Worm (Caenorhabditis elegans) whole organism, young adult: ENCODE data around the gene F52G3.8.
A peak's percentile ranks its signal among the peaks of the same experiment; 100 is the strongest.

Experiments
- B0035.1 ChIP-seq: sonication (generic microtip); optimal IDR thresholded peaks from 2 replicates; lab custom pipeline; 2016; ENCODE audit warnings: missing genetic modification characterization, mild to moderate bottlenecking, missing compliant biosample characterization, missing genotype, missing genetic modification reagents
- B0261.1 ChIP-seq: sonication (generic microtip); optimal IDR thresholded peaks from 2 replicates; lab custom pipeline; 2016; ENCODE audit warnings: mild to moderate bottlenecking, missing genetic modification characterization, moderate library complexity, missing compliant biosample characterization
- C06A6.2 ChIP-seq: fragments of 200-800 bp; sonication (Bioruptor generic); conservative IDR thresholded peaks from 2 replicates; pipeline ENCODE4 v1.3.6; 2022; ENCODE audit warnings: missing genetic modification characterization, missing compliant biosample characterization
- C17E4.6 ChIP-seq: fragments of 200-800 bp; sonication (Bioruptor generic); IDR thresholded peaks from 2 replicates; pipeline ENCODE4 v1.3.6; 2022; ENCODE audit warnings: missing genetic modification reagents, missing genetic modification characterization, missing compliant biosample characterization
- F10E7.11 ChIP-seq: sonication (generic microtip); optimal IDR thresholded peaks from 2 replicates; lab custom pipeline; 2017; ENCODE audit warnings: mild to moderate bottlenecking, missing genetic modification characterization, moderate library complexity, missing compliant biosample characterization
- F22D6.2 ChIP-seq: sonication (generic microtip); optimal IDR thresholded peaks from 2 replicates; lab custom pipeline; 2016; ENCODE audit warnings: mild to moderate bottlenecking, missing genetic modification characterization, missing compliant biosample characterization
- F49E8.2 ChIP-seq: sonication (generic microtip); optimal IDR thresholded peaks from 3 replicates; lab custom pipeline; 2017; ENCODE audit warnings: missing genetic modification characterization, mild to moderate bottlenecking, missing compliant biosample characterization, antibody characterized with exemption, moderate library complexity; ENCODE audit not compliant: insufficient read depth
- F55B11.4 ChIP-seq: sonication (generic microtip); optimal IDR thresholded peaks from 2 replicates; lab custom pipeline; 2016; ENCODE audit warnings: missing compliant biosample characterization, missing genetic modification characterization, borderline replicate concordance; ENCODE audit not compliant: insufficient read depth
- F57C9.4 ChIP-seq: sonication (generic microtip); optimal IDR thresholded peaks from 2 replicates; lab custom pipeline; 2017; ENCODE audit warnings: mild to moderate bottlenecking, missing genetic modification characterization, missing compliant biosample characterization
- K11D2.4 ChIP-seq: fragments of 200-800 bp; sonication (Bioruptor generic); IDR thresholded peaks from 2 replicates; pipeline ENCODE4 v1.3.6; 2022; ENCODE audit warnings: missing genetic modification reagents, missing genetic modification characterization, missing compliant biosample characterization
- Y53F4B.3 ChIP-seq: fragments of 200-800 bp; sonication (Bioruptor generic); IDR thresholded peaks from 2 replicates; pipeline ENCODE4 v1.3.6; 2022; ENCODE audit warnings: missing genetic modification reagents, missing genetic modification characterization, missing compliant biosample characterization
- Y56A3A.18 ChIP-seq: fragments of 200-800 bp; sonication (Bioruptor generic); IDR thresholded peaks from 2 replicates; pipeline ENCODE4 v1.3.6; 2022; ENCODE audit warnings: missing genetic modification reagents, missing genetic modification characterization, missing compliant biosample characterization
- atf-7 ChIP-seq: sonication (generic microtip); optimal IDR thresholded peaks from 2 replicates; lab custom pipeline; 2017; ENCODE audit warnings: mild to moderate bottlenecking, missing genetic modification characterization, missing compliant biosample characterization
- athp-1 ChIP-seq: sonication (generic microtip); optimal IDR thresholded peaks from 2 replicates; lab custom pipeline; 2017; ENCODE audit warnings: mild to moderate bottlenecking, missing genetic modification characterization, missing compliant biosample characterization
- attf-5 ChIP-seq: fragments of 200-800 bp; sonication (Bioruptor generic); optimal IDR thresholded peaks from 2 replicates; lab custom pipeline; 2018; ENCODE audit warnings: mild to moderate bottlenecking, missing genetic modification characterization, missing compliant biosample characterization
- bed-2 ChIP-seq: fragments of 200-800 bp; sonication (Bioruptor generic); IDR thresholded peaks from 2 replicates; pipeline ENCODE4 v1.3.6; 2022; ENCODE audit warnings: missing genetic modification reagents, missing genetic modification characterization, missing compliant biosample characterization
- ccch-3 ChIP-seq: fragments of 200-800 bp; sonication (Bioruptor generic); optimal IDR thresholded peaks from 2 replicates; lab custom pipeline; 2018; ENCODE audit warnings: mild to moderate bottlenecking, missing genetic modification characterization, missing compliant biosample characterization
- ceh-100 ChIP-seq: fragments of 200-800 bp; sonication (Bioruptor generic); IDR thresholded peaks from 2 replicates; pipeline ENCODE4 v1.3.6; 2022; ENCODE audit warnings: missing genetic modification reagents, missing genetic modification characterization, missing compliant biosample characterization
- ceh-27 ChIP-seq: fragments of 200-800 bp; sonication (Bioruptor generic); optimal IDR thresholded peaks from 2 replicates; lab custom pipeline; 2018; ENCODE audit warnings: mild to moderate bottlenecking, missing genetic modification characterization, moderate library complexity, missing compliant biosample characterization
- chd-7 ChIP-seq: sonication (generic microtip); optimal IDR thresholded peaks from 2 replicates; lab custom pipeline; 2016; ENCODE audit warnings: mild to moderate bottlenecking, missing genetic modification characterization, moderate library complexity, missing compliant biosample characterization
- die-1 ChIP-seq: sonication (generic microtip); optimal IDR thresholded peaks from 2 replicates; lab custom pipeline; 2016; ENCODE audit warnings: missing genotype, mild to moderate bottlenecking, missing genetic modification characterization, missing compliant biosample characterization
- dox-1 ChIP-seq: fragments of 200-800 bp; sonication (Bioruptor generic); IDR thresholded peaks from 2 replicates; pipeline ENCODE4 v1.3.6; 2022; ENCODE audit warnings: missing genetic modification reagents, missing genetic modification characterization, missing compliant biosample characterization
- dpff-1 ChIP-seq: sonication (generic microtip); optimal IDR thresholded peaks from 2 replicates; lab custom pipeline; 2017; ENCODE audit warnings: mild to moderate bottlenecking, missing genetic modification characterization, missing compliant biosample characterization
- dpl-1 ChIP-seq: fragments of 150-350 bp; optimal IDR thresholded peaks from 2 replicates; lab custom pipeline; 2014; ENCODE audit warnings: missing biosample characterization, missing genetic modification reagents, missing genetic modification characterization
- efl-1 ChIP-seq: fragments of 150-350 bp; optimal IDR thresholded peaks from 2 replicates; lab custom pipeline; 2014; ENCODE audit warnings: missing biosample characterization, missing genetic modification reagents, missing genetic modification characterization
- egl-44 ChIP-seq: fragments of 200-800 bp; sonication (Bioruptor generic); IDR thresholded peaks from 2 replicates; pipeline ENCODE4 v1.3.6; 2022; ENCODE audit warnings: missing genetic modification reagents, missing genetic modification characterization, missing compliant biosample characterization
- hlh-26 ChIP-seq: fragments of 200-800 bp; sonication (Bioruptor generic); conservative IDR thresholded peaks from 2 replicates; pipeline ENCODE4 v1.3.6; 2022; ENCODE audit warnings: missing genetic modification reagents, missing genetic modification characterization, missing compliant biosample characterization
- let-607 ChIP-seq, 2 experiments: fragments of 200-800 bp in 1 of 2; sonication (Bioruptor generic) in 1 of 2; sonication (generic microtip) in 1 of 2; optimal IDR thresholded peaks; 2 replicates each; lab custom pipeline; 2016 to 2018; ENCODE audit warnings: mild to moderate bottlenecking in 2 of 2, missing compliant biosample characterization in 2 of 2, missing genetic modification characterization in 2 of 2, moderate library complexity in 2 of 2, missing genotype in 1 of 2
- lin-26 ChIP-seq: fragments of 200-800 bp; sonication (Bioruptor generic); IDR thresholded peaks from 2 replicates; pipeline ENCODE4 v1.3.6; 2022; ENCODE audit warnings: missing genetic modification reagents, missing genetic modification characterization, missing compliant biosample characterization
- lin-35 ChIP-seq, 3 experiments: fragments of 150-350 bp in 2 of 3; sonication (generic microtip) in 1 of 3; optimal IDR thresholded peaks; 2 replicates each; lab custom pipeline; 2014 to 2018; ENCODE audit warnings: missing biosample characterization in 3 of 3, missing genetic modification characterization in 3 of 3, missing genetic modification reagents in 3 of 3
- lin-40 ChIP-seq: sonication (generic microtip); optimal IDR thresholded peaks from 2 replicates; lab custom pipeline; 2016; ENCODE audit warnings: missing genetic modification characterization, mild to moderate bottlenecking, missing compliant biosample characterization, missing genotype, missing genetic modification reagents
- madf-8 ChIP-seq: fragments of 200-800 bp; sonication (Bioruptor generic); conservative IDR thresholded peaks from 2 replicates; pipeline ENCODE4 v1.3.6; 2022; ENCODE audit warnings: missing genetic modification reagents, missing genetic modification characterization, missing compliant biosample characterization
- nfya-1 ChIP-seq: sonication (generic microtip); optimal IDR thresholded peaks from 2 replicates; lab custom pipeline; 2017; ENCODE audit warnings: antibody characterized with exemption, missing compliant biosample characterization, missing genetic modification characterization, borderline replicate concordance; ENCODE audit not compliant: insufficient read depth
- nfyb-1 ChIP-seq: fragments of 200-800 bp; sonication (Bioruptor generic); IDR thresholded peaks from 2 replicates; pipeline ENCODE4 v1.3.6; 2022; ENCODE audit warnings: missing genetic modification reagents, missing genetic modification characterization, missing compliant biosample characterization
- nhr-90 ChIP-seq: sonication (generic microtip); optimal IDR thresholded peaks from 2 replicates; lab custom pipeline; 2016; ENCODE audit warnings: missing genotype, mild to moderate bottlenecking, missing genetic modification characterization, missing compliant biosample characterization
- pbrm-1 ChIP-seq: fragments of 200-800 bp; sonication (Bioruptor generic); IDR thresholded peaks from 2 replicates; pipeline ENCODE4 v1.3.6; 2022; ENCODE audit warnings: missing genetic modification reagents, missing genetic modification characterization, missing compliant biosample characterization
- rec-8 ChIP-seq, 2 experiments: sonication (generic microtip); optimal IDR thresholded peaks; 2 replicates each; lab custom pipeline; 2016; ENCODE audit warnings: mild to moderate bottlenecking in 2 of 2, missing genetic modification characterization in 2 of 2, missing genetic modification reagents in 2 of 2, missing genotype in 2 of 2, missing biosample characterization in 1 of 2, missing compliant biosample characterization in 1 of 2, moderate library complexity in 1 of 2
- snpc-1.3 ChIP-seq: sonication (generic microtip); optimal IDR thresholded peaks from 2 replicates; lab custom pipeline; 2017; ENCODE audit warnings: missing genetic modification characterization, mild to moderate bottlenecking, missing compliant biosample characterization, antibody characterized with exemption, moderate library complexity, missing genotype, missing genetic modification reagents; ENCODE audit not compliant: insufficient read depth
- snpc-3.4 ChIP-seq: sonication (generic microtip); optimal IDR thresholded peaks from 2 replicates; lab custom pipeline; 2017; ENCODE audit warnings: missing genetic modification characterization, mild to moderate bottlenecking, missing compliant biosample characterization, antibody characterized with exemption, moderate library complexity, missing genotype, missing genetic modification reagents
- sptf-2 ChIP-seq: fragments of 200-800 bp; sonication (Bioruptor generic); optimal IDR thresholded peaks from 2 replicates; lab custom pipeline; 2018; ENCODE audit warnings: mild to moderate bottlenecking, missing genetic modification characterization, missing compliant biosample characterization
- tbx-9 ChIP-seq: sonication (generic microtip); optimal IDR thresholded peaks from 2 replicates; lab custom pipeline; 2016; ENCODE audit warnings: borderline replicate concordance, missing genetic modification characterization, inconsistent platforms, missing compliant biosample characterization
- unc-130 ChIP-seq: sonication (generic microtip); optimal IDR thresholded peaks from 2 replicates; lab custom pipeline; 2016; ENCODE audit warnings: missing genetic modification reagents, missing genetic modification characterization, missing compliant biosample characterization
- ztf-18 ChIP-seq: sonication (generic microtip); optimal IDR thresholded peaks from 2 replicates; lab custom pipeline; 2016; ENCODE audit warnings: missing genotype, mild to moderate bottlenecking, missing genetic modification characterization, missing compliant biosample characterization
- ztf-25 ChIP-seq: fragments of 200-800 bp; sonication (Bioruptor generic); IDR thresholded peaks from 2 replicates; pipeline ENCODE4 v1.3.6; 2022; ENCODE audit warnings: missing genetic modification reagents, missing genetic modification characterization, missing compliant biosample characterization
- ztf-28 ChIP-seq: fragments of 200-800 bp; sonication (Bioruptor generic); IDR thresholded peaks from 2 replicates; pipeline ENCODE4 v1.3.6; 2022; ENCODE audit warnings: missing genetic modification reagents, missing genetic modification characterization, missing compliant biosample characterization
- ztf-6 ChIP-seq: fragments of 200-800 bp; sonication (Bioruptor generic); IDR thresholded peaks from 2 replicates; pipeline ENCODE4 v1.3.6; 2022; ENCODE audit warnings: missing genetic modification reagents, missing genetic modification characterization, missing compliant biosample characterization

Gene F52G3.8

ce11 chrX:16929560-16930332 is 23.0 kb downstream of the F52G3.8 start (continued):
- TF ChIP-seq F22D6.2 (tag; lab: Kevin White, UChicago) (peak; percentile 88), chd-7 (peak; percentile 99), dpff-1 (peak; percentile 68), sptf-2 (GFP tag; lab: Kevin White, UChicago) (no peak), Y56A3A.18 (GFP tag; lab: Robert Waterston, UW) (peak; percentile 30), ztf-6 (GFP tag; lab: Robert Waterston, UW) (0 out of 2 replicates have a peak, but pooled peaks have one; percentile 19), C06A6.2 (GFP tag; lab: Robert Waterston, UW) (peak; percentile 95; the same call in 1 of the 2 replicates), F57C9.4 (tag; lab: Kevin White, UChicago) (no peak), dpl-1 (GFP tag; lab: Kevin White, UChicago) (peak; percentile 23), lin-26 (no peak; the same call in none of the 2 replicates), ztf-18 (tag; lab: Kevin White, UChicago) (peak; percentile 56), F49E8.2 (tag; lab: Kevin White, UChicago) (no peak), K11D2.4 (peak; percentile 93), unc-130 (GFP tag; lab: Kevin White, UChicago) (no peak), efl-1 (GFP tag; lab: Kevin White, UChicago) (no peak), ztf-25 (GFP tag; lab: Robert Waterston, UW) (no peak), ccch-3 (GFP tag; lab: Kevin White, UChicago) (no peak), Y53F4B.3 (GFP tag; lab: Robert Waterston, UW) (no peak), die-1 (tag; lab: Kevin White, UChicago) (peak; percentile 47), lin-35 (GFP tag; optimal IDR thresholded peaks at IDR 0.05; lab: Kevin White, UChicago) (peak in 2 of 3 experiments; percentile 40 to 59), F55B11.4 (tag; lab: Kevin White, UChicago) (no peak), let-607 (tag; optimal IDR thresholded peaks at IDR 0.05; lab: Kevin White, UChicago) (peak; percentile 88 to 93), F10E7.11 (tag; lab: Kevin White, UChicago) (no peak), lin-40 (tag; lab: Kevin White, UChicago) (peak; percentile 98), madf-8 (no peak), pbrm-1 (peak; percentile 91), ceh-100 (no peak), tbx-9 (tag; lab: Kevin White, UChicago) (no peak), athp-1 (tag; lab: Kevin White, UChicago) (peak; percentile 79), ztf-28 (no peak), nfyb-1 (GFP tag; lab: Robert Waterston, UW) (peak; percentile 96), snpc-3.4 (tag; lab: Kevin White, UChicago) (no peak), nfya-1 (tag; lab: Kevin White, UChicago) (no peak), rec-8 (tag; optimal IDR thresholded peaks at IDR 0.05; lab: Kevin White, UChicago) (no peak), bed-2 (GFP tag; lab: Robert Waterston, UW) (no peak), nhr-90 (tag; lab: Kevin White, UChicago) (peak; percentile 63), C17E4.6 (GFP tag; lab: Robert Waterston, UW) (no peak), B0261.1 (peak; percentile 28), attf-5 (GFP tag; lab: Kevin White, UChicago) (peak; percentile 87), B0035.1 (tag; lab: Kevin White, UChicago) (peak; percentile 87), hlh-26 (GFP tag; lab: Robert Waterston, UW) (no peak), snpc-1.3 (tag; lab: Kevin White, UChicago) (peak; percentile 43), atf-7 (tag; lab: Kevin White, UChicago) (peak; percentile 97), egl-44 (peak; percentile 87; the same call in 1 of the 2 replicates), ceh-27 (GFP tag; lab: Kevin White, UChicago) (peak; percentile 97), dox-1 (peak; percentile 83)
